Fruit fly (Drosophila melanogaster) whole organism, wandering third instar larva: Measurements from ENCODE around the gene saturn.

Experiments
- Jra ChIP-seq: sonication (Bioruptor generic); optimal IDR thresholded peaks from 2 replicates; lab custom pipeline; 2016; ENCODE audit warnings: missing biosample characterization, missing genetic modification characterization
- Myc ChIP-seq: fragments of >200 bp; optimal IDR thresholded peaks from 2 replicates; lab custom pipeline; 2017
- br ChIP-seq: fragments of 200-800 bp; sonication (Bioruptor generic); optimal IDR thresholded peaks from 2 replicates; lab custom pipeline; 2016; ENCODE audit warnings: missing biosample characterization, missing genetic modification characterization
- dmrt93B ChIP-seq: fragments of 200-800 bp; sonication (Bioruptor generic); optimal IDR thresholded peaks from 2 replicates; lab custom pipeline; 2018; ENCODE audit warnings: missing biosample characterization, mild to moderate bottlenecking, missing genetic modification characterization
- fru ChIP-seq: fragments of 200-800 bp; sonication (Bioruptor generic); optimal IDR thresholded peaks from 3 replicates; lab custom pipeline; 2016; ENCODE audit warnings: missing biosample characterization, mild to moderate bottlenecking, missing genetic modification characterization
- h ChIP-seq: fragments of 200-800 bp; sonication (Bioruptor generic); optimal IDR thresholded peaks from 3 replicates; lab custom pipeline; 2016; ENCODE audit warnings: missing biosample characterization, mild to moderate bottlenecking, missing genetic modification characterization
- woc ChIP-seq: sonication (Bioruptor generic); optimal IDR thresholded peaks from 2 replicates; lab custom pipeline; 2016; ENCODE audit warnings: missing biosample characterization, mild to moderate bottlenecking, missing genetic modification characterization

- TF ChIP-seq fru, result no peak
- no peak for TF ChIP-seq h (GFP tag; lab: Kevin White, UChicago)
- TF ChIP-seq dmrt93B (GFP tag; lab: Kevin White, UChicago), result no peak
- no peak for TF ChIP-seq woc
- TF ChIP-seq br, result no peak
- TF ChIP-seq Myc (lab: Kevin White, UChicago), result no peak
- TF ChIP-seq Jra (GFP tag; lab: Kevin White, UChicago), result no peak
Observed at dm6 chr3L:14220611-14221497, 17.7 kb downstream of the saturn start.
